Fruit fly (Drosophila melanogaster): ENCODE data around the gene Cpr30F.

DNA sequence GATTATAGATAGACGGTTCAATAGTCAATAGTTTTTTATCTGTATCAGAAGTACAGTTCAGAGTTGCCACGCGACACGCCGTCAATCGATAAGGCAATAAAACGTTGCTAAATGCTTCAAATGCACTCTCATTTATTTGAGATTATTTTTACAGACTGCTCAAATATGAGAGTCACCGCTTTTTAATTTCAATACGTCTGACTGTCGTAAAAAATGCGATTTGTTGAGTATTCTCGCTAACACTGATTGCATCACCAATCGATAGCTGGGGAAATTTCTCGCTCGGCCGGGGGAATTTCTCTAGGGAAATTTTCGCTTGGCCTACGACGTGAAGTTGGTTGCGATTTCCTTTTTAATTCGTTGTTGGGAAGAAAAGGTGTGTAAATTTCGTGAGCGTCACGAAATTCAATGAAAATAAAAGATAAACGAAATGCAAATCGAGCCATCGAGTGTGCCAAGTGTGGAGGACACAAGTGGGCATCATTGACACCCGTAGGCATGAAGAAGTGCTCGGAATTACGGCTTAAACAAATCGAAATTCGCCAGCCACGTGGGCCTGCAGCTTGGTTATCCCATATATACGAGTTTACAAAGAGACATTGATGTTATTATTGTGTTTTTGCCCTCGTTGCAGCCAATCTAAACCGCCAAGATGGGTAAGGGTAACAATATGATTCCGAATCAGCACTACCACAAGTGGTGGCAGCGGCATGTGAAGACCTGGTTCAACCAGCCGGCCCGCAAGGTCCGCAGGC lies 34.2 kb upstream of the Cpr30F start, which contains the start of the genes Dref and RpL13:
- TF ChIP-seq h (optimal IDR thresholded peaks at IDR 0.05) (no peak), Sin3A (optimal IDR thresholded peaks at IDR 0.05) (no peak)

Data from Kc167 (cell line).